Fruit fly (Drosophila melanogaster): Measurements from ENCODE around the gene CG32706.

Gene CG32706

dm6 chrX:9047725-9048384, 39.1 kb upstream of the CG32706 start (continued):
- TF ChIP-seq CG8632 (GFP tag; optimal IDR thresholded peaks at IDR 0.05), result peak; percentile 81
- TF ChIP-seq eg (GFP tag; IDR thresholded peaks at IDR 0.05), result peak; percentile 80
- no peak for TF ChIP-seq CG11294 (GFP tag; IDR thresholded peaks at IDR 0.05)
- peak; percentile 82 for TF ChIP-seq CG10669 (GFP tag; optimal IDR thresholded peaks at IDR 0.05)
- TF ChIP-seq Blimp-1 (GFP tag; optimal IDR thresholded peaks at IDR 0.05), result no peak
- TF ChIP-seq Gug (GFP tag; IDR thresholded peaks at IDR 0.05), result peak; percentile 58
- TF ChIP-seq CG7368 (GFP tag; optimal IDR thresholded peaks at IDR 0.05), result peak; percentile 45
- no peak for TF ChIP-seq vri (GFP tag; optimal IDR thresholded peaks at IDR 0.05)
- TF ChIP-seq spab (GFP tag; optimal IDR thresholded peaks at IDR 0.05), result peak; percentile 81
- peak; percentile 75 for TF ChIP-seq CG3919 (GFP tag; optimal IDR thresholded peaks at IDR 0.05)
- peak; percentile 40 for TF ChIP-seq CG6854 (GFP tag; optimal IDR thresholded peaks at IDR 0.05)
- TF ChIP-seq Sox15 (GFP tag; optimal IDR thresholded peaks at IDR 0.05), result peak; percentile 34
- TF ChIP-seq CG34406 (GFP tag; optimal IDR thresholded peaks at IDR 0.05), result peak; percentile 76
- peak; percentile 74 for TF ChIP-seq CG4318 (GFP tag; optimal IDR thresholded peaks at IDR 0.05)
- TF ChIP-seq CG9139 (GFP tag; optimal IDR thresholded peaks at IDR 0.05), result peak; percentile 72
- TF ChIP-seq CG15336 (GFP tag; IDR thresholded peaks at IDR 0.05), result peak; percentile 89
- TF ChIP-seq Eip93F (GFP tag; optimal IDR thresholded peaks at IDR 0.05), result no peak
- TF ChIP-seq Met (GFP tag; optimal IDR thresholded peaks at IDR 0.05), result peak; percentile 52

dm6 chrX:9048385-9048750, 38.6 kb upstream of the CG32706 start:
- peak; percentile 24 for TF ChIP-seq OdsH (GFP tag; optimal IDR thresholded peaks at IDR 0.05)
- no peak for TF ChIP-seq CG4318 (GFP tag; optimal IDR thresholded peaks at IDR 0.05)
- TF ChIP-seq CG7368 (GFP tag; optimal IDR thresholded peaks at IDR 0.05), result no peak
- TF ChIP-seq dsx (GFP tag; optimal IDR thresholded peaks at IDR 0.05; ENCODE audit: poor library complexity, severe bottlenecking), result no peak
- no peak for TF ChIP-seq Ets21C (GFP tag; optimal IDR thresholded peaks at IDR 0.05)
- no peak for TF ChIP-seq CG16779 (tag; optimal IDR thresholded peaks at IDR 0.05)
- TF ChIP-seq svp (GFP tag), result peak; percentile 51
- TF ChIP-seq Hr38 (GFP tag; optimal IDR thresholded peaks at IDR 0.05), result no peak
- no peak for TF ChIP-seq Sox14 (GFP tag; optimal IDR thresholded peaks at IDR 0.05)
- no peak for TF ChIP-seq Hr4 (GFP tag; optimal IDR thresholded peaks at IDR 0.05)
- no peak for TF ChIP-seq CG3032 (tag; optimal IDR thresholded peaks at IDR 0.05)
- no peak for TF ChIP-seq pdm3 (GFP tag; optimal IDR thresholded peaks at IDR 0.05)
- no peak for TF ChIP-seq spab (GFP tag; optimal IDR thresholded peaks at IDR 0.05)
- TF ChIP-seq achi (GFP tag; optimal IDR thresholded peaks at IDR 0.05), result no peak
- peak; percentile 33 for TF ChIP-seq acj6 (GFP tag; optimal IDR thresholded peaks at IDR 0.05)
- peak; percentile 28 for TF ChIP-seq fkh (GFP tag; optimal IDR thresholded peaks at IDR 0.05)
- TF ChIP-seq CG8119 (GFP tag; IDR thresholded peaks at IDR 0.05), result peak; percentile 22; the same call in 1 of the 3 replicates
- no peak for TF ChIP-seq CG15336 (GFP tag; IDR thresholded peaks at IDR 0.05)
- TF ChIP-seq Eip78C (GFP tag), result peak; percentile 55
- TF ChIP-seq eg (GFP tag; IDR thresholded peaks at IDR 0.05), result no peak
- peak; percentile 23 for TF ChIP-seq CG10669 (GFP tag; optimal IDR thresholded peaks at IDR 0.05)
- TF ChIP-seq CG32006 (GFP tag; optimal IDR thresholded peaks at IDR 0.05), result peak; percentile 31
- TF ChIP-seq Lpt (GFP tag; optimal IDR thresholded peaks at IDR 0.05), result no peak
- TF ChIP-seq Hr39 (GFP tag; optimal IDR thresholded peaks at IDR 0.05), result peak; percentile 20
- peak; percentile 17 for TF ChIP-seq cyc (GFP tag; optimal IDR thresholded peaks at IDR 0.05)
- no peak for TF ChIP-seq lz (GFP tag; optimal IDR thresholded peaks at IDR 0.05)
- TF ChIP-seq fd59A (GFP tag; optimal IDR thresholded peaks at IDR 0.05), result peak; percentile 7
- TF ChIP-seq CG6792 (GFP tag; optimal IDR thresholded peaks at IDR 0.05), result no peak
- peak; percentile 8 for TF ChIP-seq CG6808 (GFP tag; optimal IDR thresholded peaks at IDR 0.05)
- TF ChIP-seq Sox102F (GFP tag; optimal IDR thresholded peaks at IDR 0.05), result peak; percentile 14
- peak; percentile 16 for TF ChIP-seq CG31627 (GFP tag; optimal IDR thresholded peaks at IDR 0.05)
- TF ChIP-seq CG6854 (GFP tag; optimal IDR thresholded peaks at IDR 0.05), result no peak
- TF ChIP-seq dac (GFP tag; optimal IDR thresholded peaks at IDR 0.05), result no peak
- TF ChIP-seq Ets96B (tag; optimal IDR thresholded peaks at IDR 0.05), result no peak
- TF ChIP-seq Blimp-1 (GFP tag; optimal IDR thresholded peaks at IDR 0.05), result no peak
- no peak for TF ChIP-seq CG11762 (GFP tag; optimal IDR thresholded peaks at IDR 0.05; ENCODE audit: insufficient read depth)
- no peak for TF ChIP-seq CG8319 (GFP tag; optimal IDR thresholded peaks at IDR 0.05)
- no peak for TF ChIP-seq CG9139 (GFP tag; optimal IDR thresholded peaks at IDR 0.05)

Data from whole organism, prepupa.